Fruit fly (Drosophila melanogaster) whole organism, embryonic: ENCODE measurements around the gene CG15196.

Experiments used
- Antp ChIP-seq: fragments of 200-800 bp; sonication (Bioruptor generic); optimal IDR thresholded peaks from 3 replicates; lab custom pipeline; 2016; ENCODE audit warnings: missing biosample characterization, missing genetic modification characterization
- Awh ChIP-seq: fragments of 200-800 bp; sonication (Bioruptor generic); IDR thresholded peaks from 2 replicates; pipeline ENCODE4, ENCODE4 v1.3.6; 2022; ENCODE audit warnings: missing biosample characterization, missing genetic modification characterization
- CG10366 ChIP-seq: fragments of 200-800 bp; sonication (Bioruptor generic); IDR thresholded peaks from 2 replicates; pipeline ENCODE4 v1.3.6; 2022; ENCODE audit warnings: missing biosample characterization, missing genetic modification characterization
- CG10462 ChIP-seq: fragments of 200-800 bp; sonication (Bioruptor generic); optimal IDR thresholded peaks from 2 replicates; lab custom pipeline; 2016; ENCODE audit warnings: missing biosample characterization, missing genetic modification characterization
- CG11456 ChIP-seq: fragments of 200-800 bp; sonication (Bioruptor generic); IDR thresholded peaks from 3 replicates; pipeline ENCODE4 v1.3.6; 2022; ENCODE audit warnings: missing biosample characterization, missing genetic modification characterization
- CG12155 ChIP-seq: fragments of 200-800 bp; sonication (Bioruptor generic); optimal IDR thresholded peaks from 3 replicates; lab custom pipeline; 2016; ENCODE audit warnings: missing biosample characterization, missing genetic modification characterization
- CG12659 ChIP-seq: fragments of 200-800 bp; sonication (Bioruptor generic); optimal IDR thresholded peaks from 3 replicates; lab custom pipeline; 2017; ENCODE audit warnings: mild to moderate bottlenecking, missing biosample characterization, missing genetic modification reagents, missing genetic modification characterization
- CG13624 ChIP-seq: fragments of 200-800 bp; sonication (Bioruptor generic); optimal IDR thresholded peaks from 2 replicates; lab custom pipeline; 2016; ENCODE audit warnings: missing biosample characterization, missing genetic modification characterization
- CG14441 ChIP-seq: fragments of 200-800 bp; sonication (Bioruptor generic); IDR thresholded peaks from 2 replicates; pipeline ENCODE4 v1.3.6; 2022; ENCODE audit warnings: missing biosample characterization, missing genetic modification characterization
- CG15269 ChIP-seq: fragments of 200-800 bp; sonication (Bioruptor generic); optimal IDR thresholded peaks from 2 replicates; lab custom pipeline; 2018; ENCODE audit warnings: missing biosample characterization, mild to moderate bottlenecking, missing genetic modification characterization, moderate library complexity
- CG15601 ChIP-seq: fragments of 200-800 bp; sonication (Bioruptor generic); optimal IDR thresholded peaks from 3 replicates; lab custom pipeline; 2019; ENCODE audit warnings: missing biosample characterization, mild to moderate bottlenecking, missing genetic modification characterization, moderate library complexity
- CG17612 ChIP-seq: fragments of 200-800 bp; sonication (Bioruptor generic); IDR thresholded peaks from 2 replicates; pipeline ENCODE4 v1.3.6; 2022; ENCODE audit warnings: missing biosample characterization, missing genetic modification characterization
- CG17912 ChIP-seq: fragments of 200-800 bp; sonication (Bioruptor generic); optimal IDR thresholded peaks from 2 replicates; lab custom pipeline; 2018; ENCODE audit warnings: missing biosample characterization, mild to moderate bottlenecking, missing genetic modification characterization
- CG31224 ChIP-seq: fragments of 200-800 bp; sonication (Bioruptor generic); IDR thresholded peaks from 2 replicates; pipeline ENCODE4 v1.3.6; 2022; ENCODE audit warnings: missing biosample characterization, missing genetic modification characterization
- CG31365 ChIP-seq: fragments of 200-800 bp; sonication (Bioruptor generic); optimal IDR thresholded peaks from 2 replicates; lab custom pipeline; 2018; ENCODE audit warnings: missing biosample characterization, mild to moderate bottlenecking, missing genetic modification characterization
- CG34376 ChIP-seq: fragments of 200-800 bp; sonication (Bioruptor generic); optimal IDR thresholded peaks from 2 replicates; lab custom pipeline; 2018; ENCODE audit warnings: missing biosample characterization, mild to moderate bottlenecking, missing genetic modification characterization
- CG5953 ChIP-seq: fragments of 200-800 bp; sonication (Bioruptor generic); IDR thresholded peaks from 2 replicates; pipeline ENCODE4 v1.3.6; 2022; ENCODE audit warnings: missing biosample characterization, missing genetic modification characterization
- CG6791 ChIP-seq: fragments of 200-800 bp; sonication (Bioruptor generic); IDR thresholded peaks from 3 replicates; pipeline ENCODE4 v1.3.6; 2022; ENCODE audit warnings: missing biosample characterization, missing genetic modification characterization; ENCODE audit not compliant: partially characterized antibody
- CG7987 ChIP-seq: fragments of 200-800 bp; sonication (Bioruptor generic); optimal IDR thresholded peaks from 2 replicates; lab custom pipeline; 2018; ENCODE audit warnings: missing biosample characterization, mild to moderate bottlenecking, missing genetic modification characterization, moderate library complexity
- CG9932 ChIP-seq: fragments of 200-800 bp; sonication (Bioruptor generic); IDR thresholded peaks from 2 replicates; pipeline ENCODE4 v1.3.6; 2022; ENCODE audit warnings: missing biosample characterization, missing genetic modification characterization
- CTCF ChIP-seq: fragments of 200-800 bp; sonication (Bioruptor generic); optimal IDR thresholded peaks from 2 replicates; lab custom pipeline; 2017; ENCODE audit warnings: missing biosample characterization, mild to moderate bottlenecking, missing genetic modification characterization, moderate library complexity
- Dip3 ChIP-seq: fragments of 200-800 bp; sonication (Bioruptor generic); optimal IDR thresholded peaks from 3 replicates; lab custom pipeline; 2016; ENCODE audit warnings: missing biosample characterization, missing genetic modification characterization
- Dref ChIP-seq: fragments of 200-800 bp; sonication (Bioruptor generic); IDR thresholded peaks from 2 replicates; pipeline ENCODE4 v1.3.6; 2022; ENCODE audit warnings: missing biosample characterization, missing genetic modification characterization
- ERR ChIP-seq: fragments of 200-800 bp; sonication (Bioruptor generic); optimal IDR thresholded peaks from 2 replicates; lab custom pipeline; 2016; ENCODE audit warnings: missing biosample characterization, missing genetic modification characterization
- Eip74EF ChIP-seq, 2 experiments: fragments of 200-800 bp in 1 of 2; fragments of >200 bp in 1 of 2; sonication (Bioruptor generic) in 1 of 2; optimal IDR thresholded peaks; 2 replicates each; lab custom pipeline; 2017 to 2019; ENCODE audit warnings: missing biosample characterization in 2 of 2, missing genetic modification characterization in 2 of 2, mild to moderate bottlenecking in 1 of 2, moderate library complexity in 1 of 2
- HmgZ ChIP-seq: fragments of 200-800 bp; sonication (Bioruptor generic); optimal IDR thresholded peaks from 2 replicates; lab custom pipeline; 2018; ENCODE audit warnings: missing biosample characterization, mild to moderate bottlenecking, missing genetic modification characterization
- Mad ChIP-seq: fragments of 200-800 bp; sonication (Bioruptor generic); optimal IDR thresholded peaks from 2 replicates; lab custom pipeline; 2016; ENCODE audit warnings: missing biosample characterization, missing genetic modification characterization
- Mes4 ChIP-seq: fragments of 200-800 bp; sonication (Bioruptor generic); optimal IDR thresholded peaks from 2 replicates; lab custom pipeline; 2016; ENCODE audit warnings: missing biosample characterization, missing genetic modification characterization
- NC2α ChIP-seq: fragments of 200-800 bp; sonication (Bioruptor generic); optimal IDR thresholded peaks from 2 replicates; lab custom pipeline; 2016; ENCODE audit warnings: missing biosample characterization, missing genetic modification characterization
- Nf-YB ChIP-seq: fragments of 200-800 bp; sonication (Bioruptor generic); optimal IDR thresholded peaks from 3 replicates; lab custom pipeline; 2019; ENCODE audit warnings: missing biosample characterization, mild to moderate bottlenecking, missing genetic modification characterization, moderate library complexity
- NfI ChIP-seq: fragments of 200-800 bp; sonication (Bioruptor generic); optimal IDR thresholded peaks from 3 replicates; lab custom pipeline; 2018; ENCODE audit warnings: missing biosample characterization, mild to moderate bottlenecking, missing genetic modification characterization, moderate library complexity
- Poxn ChIP-seq: fragments of 200-800 bp; sonication (Bioruptor generic); IDR thresholded peaks from 2 replicates; pipeline ENCODE4 v1.3.6; 2022; ENCODE audit warnings: missing biosample characterization, missing genetic modification characterization
- TFAM ChIP-seq: fragments of 200-800 bp; sonication (Bioruptor generic); optimal IDR thresholded peaks from 2 replicates; lab custom pipeline; 2017; ENCODE audit warnings: missing biosample characterization, missing genetic modification characterization, inconsistent platforms
- amos ChIP-seq: fragments of 200-800 bp; sonication (Bioruptor generic); IDR thresholded peaks from 2 replicates; pipeline ENCODE4 v1.3.6; 2022; ENCODE audit warnings: missing biosample characterization, missing genetic modification characterization; ENCODE audit not compliant: partially characterized antibody
- ara ChIP-seq: fragments of 200-800 bp; sonication (Bioruptor generic); IDR thresholded peaks from 2 replicates; pipeline ENCODE4 v1.3.6; 2022; ENCODE audit warnings: missing biosample characterization, missing genetic modification characterization
- bbx ChIP-seq: fragments of 200-800 bp; sonication (Bioruptor generic); IDR thresholded peaks from 2 replicates; pipeline ENCODE4 v1.3.6; 2022; ENCODE audit warnings: missing biosample characterization, missing genetic modification characterization; ENCODE audit not compliant: partially characterized antibody
- chn ChIP-seq: fragments of 200-800 bp; sonication (Bioruptor generic); optimal IDR thresholded peaks from 2 replicates; lab custom pipeline; 2016; ENCODE audit warnings: missing biosample characterization, missing genetic modification characterization
- croc ChIP-seq: fragments of 200-800 bp; sonication (Bioruptor generic); conservative IDR thresholded peaks from 3 replicates; pipeline ENCODE4 v1.3.6; 2022; ENCODE audit warnings: missing biosample characterization, missing genetic modification characterization
- cwo ChIP-seq: fragments of 200-800 bp; sonication (Bioruptor generic); optimal IDR thresholded peaks from 3 replicates; lab custom pipeline; 2017; ENCODE audit warnings: missing biosample characterization, missing genetic modification characterization, mild to moderate bottlenecking, moderate library complexity, missing genetic modification reagents
- dysf ChIP-seq: fragments of 200-800 bp; sonication (Bioruptor generic); IDR thresholded peaks from 3 replicates; pipeline ENCODE4 v1.3.6; 2022; ENCODE audit warnings: missing biosample characterization, missing genetic modification characterization
- esg ChIP-seq: fragments of 200-800 bp; sonication (Bioruptor generic); conservative IDR thresholded peaks from 2 replicates; pipeline ENCODE4 v1.3.6; 2022; ENCODE audit warnings: missing biosample characterization, missing genetic modification characterization
- gce ChIP-seq: fragments of 200-800 bp; sonication (Bioruptor generic); IDR thresholded peaks from 3 replicates; pipeline ENCODE4 v1.3.6; 2022; ENCODE audit warnings: missing biosample characterization, missing genetic modification characterization
- h ChIP-seq: fragments of >200 bp; optimal IDR thresholded peaks from 2 replicates; lab custom pipeline; 2017
- her ChIP-seq: fragments of 200-800 bp; sonication (Bioruptor generic); optimal IDR thresholded peaks from 2 replicates; lab custom pipeline; 2016; ENCODE audit warnings: missing biosample characterization, missing genetic modification characterization
- kay ChIP-seq: fragments of 200-800 bp; sonication (Bioruptor generic); optimal IDR thresholded peaks from 2 replicates; lab custom pipeline; 2016; ENCODE audit warnings: missing biosample characterization, missing genetic modification characterization
- lilli ChIP-seq: fragments of 200-800 bp; sonication (Bioruptor generic); optimal IDR thresholded peaks from 3 replicates; lab custom pipeline; 2016; ENCODE audit warnings: missing biosample characterization, missing genetic modification characterization
- maf-S ChIP-seq: fragments of 200-800 bp; sonication (Bioruptor generic); optimal IDR thresholded peaks from 2 replicates; lab custom pipeline; 2016; ENCODE audit warnings: missing biosample characterization, missing genetic modification characterization
- pan ChIP-seq, 4 experiments: fragments of >200 bp in 3 of 4; fragments of 200-800 bp in 1 of 4; sonication (Bioruptor generic) in 1 of 4; optimal IDR thresholded peaks in 3 of 4; IDR thresholded peaks in 1 of 4; 2 replicates each; pipeline versions ENCODE4 v1.3.6 to Lab custom; 2017 to 2022; ENCODE audit warnings: missing biosample characterization in 2 of 4, missing genetic modification characterization in 2 of 4, mixed read lengths in 1 of 4
- psq ChIP-seq: fragments of 200-800 bp; sonication (Bioruptor generic); optimal IDR thresholded peaks from 2 replicates; lab custom pipeline; 2017; ENCODE audit warnings: missing biosample characterization, missing genetic modification characterization
- stc ChIP-seq: fragments of 200-800 bp; sonication (Bioruptor generic); IDR thresholded peaks from 2 replicates; pipeline ENCODE4 v1.3.6; 2022; ENCODE audit warnings: missing biosample characterization, missing genetic modification characterization

The CG15196 gene

dm6 chrX:11446792-11447405, 37.2 kb downstream of the CG15196 start (continued):
- TF ChIP-seq esg (GFP tag; lab: Robert Waterston, UW) (peak; percentile 77), CG10462 (no peak), ERR (GFP tag; lab: Kevin White, UChicago) (peak; percentile 83), Eip74EF (GFP tag; optimal IDR thresholded peaks at IDR 0.05; lab: Kevin White, UChicago) (peak in 1 of 2 experiments; percentile 17), psq (GFP tag; lab: Kevin White, UChicago) (no peak), gce (GFP tag; lab: Robert Waterston, UW) (peak; percentile 56; the same call in 1 of the 3 replicates), CG12155 (GFP tag; lab: Kevin White, UChicago) (peak; percentile 85), Awh (GFP tag; lab: Robert Waterston, UW) (peak; percentile 73), Antp (GFP tag; lab: Kevin White, UChicago) (peak; percentile 53), Dip3 (GFP tag; lab: Kevin White, UChicago) (peak; percentile 95), CG31365 (peak; percentile 39), Nf-YB (GFP tag; lab: Kevin White, UChicago) (peak; percentile 2), CG12659 (GFP tag; lab: Kevin White, UChicago) (peak; percentile 84), Mes4 (peak; percentile 30), dysf (GFP tag; lab: Robert Waterston, UW) (peak; percentile 88), ara (GFP tag; lab: Robert Waterston, UW) (peak; percentile 6; the same call in 1 of the 2 replicates), cwo (GFP tag; lab: Kevin White, UChicago) (peak; percentile 83), CG34376 (GFP tag; lab: Kevin White, UChicago) (peak; percentile 61), CTCF (GFP tag; lab: Kevin White, UChicago) (no peak), pan (optimal IDR thresholded peaks at IDR 0.05; lab: Kevin White, UChicago) (no peak), pan (GFP tag; optimal IDR thresholded peaks at IDR 0.05 in 1 of 2, IDR thresholded peaks at IDR 0.05 in 1 of 2) (peak in 1 of 2 experiments; percentile 86), CG14441 (peak; percentile 87), maf-S (GFP tag; lab: Kevin White, UChicago) (peak; percentile 74), kay (GFP tag; lab: Kevin White, UChicago) (peak; percentile 46), TFAM (GFP tag; lab: Kevin White, UChicago) (no peak), amos (peak; percentile 11; the same call in 1 of the 2 replicates), bbx (GFP tag; lab: Robert Waterston, UW) (no peak), her (GFP tag; lab: Kevin White, UChicago) (peak; percentile 80), h (lab: Kevin White, UChicago) (no peak), CG17612 (GFP tag; lab: Robert Waterston, UW) (peak; percentile 61; the same call in 1 of the 2 replicates), CG7987 (GFP tag; lab: Kevin White, UChicago) (peak; percentile 20), CG11456 (GFP tag; lab: Robert Waterston, UW) (peak; percentile 92), CG15269 (tag; lab: Kevin White, UChicago) (peak; percentile 85), CG10366 (peak; percentile 78), CG9932 (GFP tag; lab: Robert Waterston, UW) (peak; percentile 95), HmgZ (tag; lab: Kevin White, UChicago) (peak; percentile 91), lilli (GFP tag; lab: Kevin White, UChicago) (peak; percentile 95), CG31224 (peak; percentile 85), CG6791 (GFP tag; lab: Robert Waterston, UW) (no peak), stc (peak; percentile 73), NfI (peak; percentile 82), croc (GFP tag; lab: Robert Waterston, UW) (no peak; the same call in 2 of the 3 replicates), CG13624 (peak; percentile 90), chn (GFP tag; lab: Kevin White, UChicago) (peak; percentile 47), CG17912 (GFP tag; lab: Kevin White, UChicago) (no peak), Dref (GFP tag; lab: Robert Waterston, UW) (no peak), Poxn (GFP tag; lab: Robert Waterston, UW) (peak; percentile 80), CG15601 (no peak), Mad (GFP tag; lab: Kevin White, UChicago) (peak; percentile 57), NC2α (GFP tag; lab: Kevin White, UChicago) (peak; percentile 33), CG5953 (GFP tag; lab: Robert Waterston, UW) (peak; percentile 61; the same call in 1 of the 2 replicates)
